Fruit fly (Drosophila melanogaster) whole organism, larva: ENCODE data around the gene mtm.

Experiments used
- noc ChIP-seq: fragments of 200-800 bp; sonication (Bioruptor generic); optimal IDR thresholded peaks from 3 replicates; lab custom pipeline; 2019; ENCODE audit warnings: missing biosample characterization, mild to moderate bottlenecking, missing genetic modification characterization, moderate library complexity

Gene mtm

DNA sequence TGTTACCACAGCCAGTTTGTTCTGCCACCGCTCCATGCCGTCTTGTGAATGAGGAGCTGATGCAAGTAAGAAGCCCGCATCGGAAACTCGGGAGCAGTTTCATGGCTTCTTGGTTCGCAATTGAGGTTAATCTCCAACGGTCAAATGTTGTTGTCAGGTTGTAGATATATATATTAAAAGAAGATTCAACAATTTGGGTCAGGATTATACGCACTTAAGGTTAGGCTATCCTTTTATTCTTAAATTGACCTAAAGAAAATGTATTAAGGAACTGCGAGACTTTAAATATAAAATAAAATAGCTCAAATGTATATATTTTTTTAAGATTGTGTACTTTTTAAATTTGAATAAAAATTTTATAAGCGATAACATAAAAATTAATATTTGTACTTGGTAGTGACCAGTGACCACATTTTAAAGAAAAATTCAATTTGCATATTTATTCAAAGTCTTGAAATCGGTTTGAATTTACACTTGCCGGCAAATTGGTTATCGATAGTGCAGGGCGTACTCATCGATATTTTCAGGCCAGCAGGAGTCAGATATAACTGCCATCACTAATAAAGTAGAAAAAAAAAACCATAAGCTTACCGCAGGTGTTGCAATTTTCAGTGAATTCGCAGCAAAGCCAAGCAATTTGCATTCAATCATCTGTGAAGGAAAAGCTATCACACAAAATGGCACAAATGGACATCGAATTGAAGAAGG lies 31.9 kb upstream of the mtm start, which contains the start of the genes CG9150 and Pfdn1:
CG9150 (minus strand) TSS at position 51 of the 708 bp plus-strand sequence.
Pfdn1 (plus strand) TSS at position 536 of the 708 bp plus-strand sequence.
- TF ChIP-seq noc, result no peak

DNA sequence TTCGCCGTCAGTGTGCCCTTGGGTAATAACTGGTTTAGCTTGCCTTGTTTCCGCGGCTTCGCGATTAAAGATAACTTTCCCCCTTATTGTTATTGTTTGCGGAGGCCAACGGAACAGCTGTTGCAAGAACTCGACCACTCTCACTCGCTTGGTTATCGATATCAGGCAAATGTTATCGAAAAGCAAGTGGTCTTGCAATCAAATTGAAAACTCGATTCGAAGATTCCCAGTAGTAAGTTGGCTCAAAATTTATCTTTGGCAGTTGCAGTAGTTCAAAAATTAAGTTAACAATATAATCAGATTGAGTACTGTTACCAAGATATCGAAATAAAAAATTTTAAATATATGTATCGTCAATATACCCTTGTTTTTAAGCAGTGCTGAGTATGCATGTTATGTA lies 29.0 kb upstream of the mtm start, which contains the start of the genes Fbw5 and CG9147:
Fbw5 (minus strand) TSS at position 131 of the 400 bp plus-strand sequence.
CG9147 (plus strand) TSS at position 175 of the 400 bp plus-strand sequence.
- peak; percentile 99 for TF ChIP-seq noc

DNA sequence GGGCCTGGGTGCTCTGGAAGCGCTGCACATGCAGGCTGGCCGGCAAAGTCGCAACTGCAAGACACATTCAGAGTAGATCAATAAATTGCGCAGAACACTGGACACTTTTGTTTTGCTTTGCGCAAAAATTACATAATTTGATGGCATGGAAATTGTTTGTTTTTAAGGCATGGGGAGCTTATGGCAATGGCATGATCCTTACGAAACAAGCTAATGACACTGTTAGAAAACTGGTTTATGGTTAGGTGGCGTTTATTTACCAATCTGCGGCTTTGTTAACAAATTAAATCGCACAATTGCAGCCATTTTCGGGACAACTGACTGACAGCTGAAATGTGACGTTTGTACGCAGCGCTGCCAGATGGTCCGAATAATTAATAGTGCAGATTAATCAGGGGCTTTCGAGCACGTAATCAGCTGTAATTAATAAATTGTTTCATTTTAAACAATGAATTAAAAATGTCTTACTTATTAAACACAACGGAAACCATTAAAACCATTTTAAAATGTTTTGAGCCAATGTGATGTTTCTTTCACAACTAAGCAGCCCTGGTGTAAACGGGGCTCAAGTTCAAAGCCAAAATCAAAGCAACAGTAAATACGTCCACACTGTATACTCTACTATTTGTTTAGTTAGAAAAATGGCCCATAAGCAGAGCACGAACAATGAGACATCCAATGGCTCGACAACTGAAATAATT lies 25.7 kb upstream of the mtm start, which contains the start of the genes ND-51 and CG13994:
ND-51 (minus strand) TSS at position 376 of the 701 bp plus-strand sequence.
CG13994 (plus strand) TSS at position 608 of the 701 bp plus-strand sequence.
- no peak for TF ChIP-seq noc

DNA sequence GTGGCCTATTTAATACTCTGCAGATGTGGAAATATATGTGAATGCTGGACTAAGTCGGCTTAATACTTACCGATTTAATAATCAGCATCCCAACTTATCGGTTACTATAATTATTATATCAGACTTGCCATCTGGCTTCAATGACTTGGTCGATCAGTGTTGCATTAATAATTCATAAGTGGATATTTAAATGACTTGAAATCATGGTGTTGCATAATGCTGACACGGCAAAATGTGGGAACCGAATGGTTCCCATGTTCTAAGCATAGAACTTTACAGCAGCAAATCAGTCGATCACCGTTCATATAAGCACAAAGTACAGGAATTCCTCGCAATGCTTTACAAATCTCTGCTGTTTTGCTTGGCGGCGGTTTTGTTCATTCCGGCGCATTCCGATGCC lies 23.4 kb upstream of the mtm start, which contains the start of gene CG34180:
CG34180 (plus strand) TSS at position 301 of the 400 bp plus-strand sequence.
- TF ChIP-seq noc, result no peak

DNA sequence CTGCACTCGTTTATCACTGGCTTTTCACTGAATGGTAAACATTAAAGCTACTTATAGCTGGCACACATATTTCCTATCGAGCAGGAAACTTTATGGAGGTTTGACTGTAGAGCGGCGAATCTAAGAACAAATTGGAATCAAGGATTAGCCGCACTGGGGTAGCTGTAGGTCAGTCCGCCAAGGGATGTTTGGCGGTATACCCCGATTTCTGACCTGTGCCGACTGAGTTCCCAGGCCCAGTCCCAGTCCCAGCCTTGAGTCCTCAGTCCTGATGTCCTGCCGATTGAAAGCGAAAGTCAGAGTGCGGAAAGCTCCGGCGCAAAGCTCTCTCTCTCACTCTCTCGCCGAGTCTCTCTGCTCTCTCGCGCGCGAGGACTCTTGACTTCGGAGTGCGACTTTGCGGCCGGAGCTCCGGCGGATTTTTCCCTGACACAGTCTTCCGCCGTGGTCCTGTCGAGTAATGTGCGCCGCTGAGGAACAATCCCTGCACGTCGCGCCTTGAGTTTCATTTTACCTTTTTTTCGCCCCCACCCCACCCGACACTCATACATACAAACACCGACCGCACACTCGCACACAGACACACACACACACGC lies 17.2 kb upstream of the mtm start, which contains the start of gene CG13995:
CG13995 (plus strand) TSS at position 429 of the 596 bp plus-strand sequence.
- no peak for TF ChIP-seq noc

DNA sequence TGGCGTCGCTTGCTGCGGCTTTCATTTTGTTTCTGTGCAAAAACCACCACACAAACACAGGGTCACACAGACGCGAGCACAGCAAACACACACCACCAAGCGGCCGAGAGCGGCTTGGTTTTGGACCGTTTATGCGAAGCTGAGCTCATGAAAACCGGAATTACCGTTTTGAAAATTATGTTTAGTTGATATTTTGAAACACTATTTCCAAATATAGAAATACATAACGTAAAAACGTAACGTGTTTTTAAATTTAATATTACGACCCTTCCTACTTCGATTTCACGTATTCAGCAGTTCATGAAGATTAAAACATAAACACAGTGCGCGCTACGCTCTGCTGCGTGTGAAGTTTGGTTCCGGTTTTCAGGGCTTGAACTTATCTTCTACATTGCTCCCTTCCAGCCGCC lies 14.4 kb upstream of the mtm start:
- peak; percentile 95 for TF ChIP-seq noc

DNA sequence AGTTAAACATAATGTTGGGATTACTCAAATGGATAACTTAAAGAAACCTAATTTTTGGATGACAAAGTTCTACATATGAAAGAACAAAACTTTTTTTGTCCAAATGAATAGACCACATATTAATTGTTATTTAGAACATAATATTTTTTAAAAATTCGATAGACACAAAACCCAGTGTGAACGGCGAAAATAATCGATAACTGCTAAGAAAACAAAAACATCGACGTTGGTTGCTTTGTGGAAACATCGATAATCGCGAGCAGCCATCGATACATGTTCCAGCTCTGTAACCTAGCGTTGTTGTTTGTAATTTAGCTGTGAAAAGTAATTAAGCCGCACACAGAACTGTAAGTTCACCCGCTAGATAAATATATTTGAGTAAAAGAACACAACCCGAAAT lies 13.8 kb upstream of the mtm start, which contains the start of gene CG9135:
CG9135 (plus strand) TSS at position 226 of the 400 bp plus-strand sequence.
- TF ChIP-seq noc, result no peak

DNA sequence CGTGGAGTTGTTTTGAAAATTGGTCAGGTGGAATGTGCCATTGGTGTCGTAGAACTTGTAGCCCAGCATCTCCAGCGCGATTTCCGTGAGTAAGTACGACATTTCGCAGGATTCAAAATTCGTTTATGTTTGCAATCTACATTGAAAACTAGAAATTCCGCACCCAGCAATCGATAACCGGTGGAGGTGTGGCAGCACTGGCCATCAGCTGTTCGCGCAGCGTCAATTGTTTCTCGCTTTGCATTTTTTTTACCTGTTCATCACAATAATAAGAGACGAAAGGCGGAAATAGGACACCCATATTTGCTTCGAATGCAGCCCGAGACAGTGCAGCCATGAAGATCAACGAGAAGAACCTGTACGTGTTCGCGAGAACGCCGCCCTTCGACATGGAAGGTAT lies 11.7 kb upstream of the mtm start, which contains the start of the genes CG34179 and slmo:
CG34179 (minus strand) TSS at position 165 of the 400 bp plus-strand sequence.
slmo (minus strand) TSS at position 165 of the 400 bp plus-strand sequence.
- TF ChIP-seq noc, result no peak

DNA sequence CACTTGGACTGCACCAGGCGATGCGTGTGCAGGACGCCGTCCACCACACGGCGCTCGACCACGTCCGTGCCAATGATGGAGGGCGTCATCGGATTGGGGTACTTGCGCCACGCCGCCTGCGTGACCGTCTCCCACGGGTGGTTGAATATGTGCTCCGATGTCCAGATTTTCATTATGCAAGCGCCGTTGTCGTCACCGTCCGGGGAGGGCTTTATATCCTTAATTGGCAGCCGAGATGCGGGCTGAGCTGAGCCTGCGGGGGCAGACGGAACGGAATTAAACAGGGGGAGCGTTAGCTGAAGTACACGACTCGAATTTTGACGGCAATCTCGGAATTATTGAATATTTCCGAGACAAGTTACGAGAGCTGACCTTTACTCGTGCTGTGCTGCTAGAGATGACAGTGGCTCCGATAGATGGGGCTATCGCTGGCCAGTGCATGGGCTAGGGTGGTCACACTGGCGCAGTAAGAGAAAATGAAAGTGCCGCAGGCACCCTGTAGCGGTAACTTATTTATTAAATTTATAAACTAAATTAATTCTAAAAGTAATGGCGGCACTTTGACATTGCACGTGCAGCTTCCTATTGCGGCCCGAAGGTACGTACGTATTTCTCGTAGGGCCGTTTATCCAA lies 10.8 kb upstream of the mtm start, which contains the start of gene IPIP:
IPIP (plus strand) TSS at position 475 of the 633 bp plus-strand sequence.
- no peak for TF ChIP-seq noc

DNA sequence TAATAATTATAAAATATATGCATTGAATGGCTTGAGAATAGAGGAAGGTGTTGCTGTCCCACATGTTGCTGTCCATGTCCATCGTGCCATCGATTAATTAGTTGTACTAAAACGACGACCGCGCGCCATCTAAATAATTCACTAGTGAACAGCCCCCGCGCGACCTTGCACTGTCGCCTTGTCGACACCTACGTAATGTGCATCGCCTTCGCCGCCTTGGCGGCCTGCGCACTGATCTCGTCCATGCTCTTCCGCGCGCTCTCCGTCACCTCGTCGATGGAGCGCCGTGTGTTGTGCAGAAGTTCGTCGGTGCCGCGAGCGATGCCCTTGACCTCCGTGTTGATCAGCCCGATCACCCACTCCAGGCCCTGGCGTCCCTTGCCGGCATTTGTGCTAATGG lies 10.1 kb upstream of the mtm start:
- no peak for TF ChIP-seq noc

DNA sequence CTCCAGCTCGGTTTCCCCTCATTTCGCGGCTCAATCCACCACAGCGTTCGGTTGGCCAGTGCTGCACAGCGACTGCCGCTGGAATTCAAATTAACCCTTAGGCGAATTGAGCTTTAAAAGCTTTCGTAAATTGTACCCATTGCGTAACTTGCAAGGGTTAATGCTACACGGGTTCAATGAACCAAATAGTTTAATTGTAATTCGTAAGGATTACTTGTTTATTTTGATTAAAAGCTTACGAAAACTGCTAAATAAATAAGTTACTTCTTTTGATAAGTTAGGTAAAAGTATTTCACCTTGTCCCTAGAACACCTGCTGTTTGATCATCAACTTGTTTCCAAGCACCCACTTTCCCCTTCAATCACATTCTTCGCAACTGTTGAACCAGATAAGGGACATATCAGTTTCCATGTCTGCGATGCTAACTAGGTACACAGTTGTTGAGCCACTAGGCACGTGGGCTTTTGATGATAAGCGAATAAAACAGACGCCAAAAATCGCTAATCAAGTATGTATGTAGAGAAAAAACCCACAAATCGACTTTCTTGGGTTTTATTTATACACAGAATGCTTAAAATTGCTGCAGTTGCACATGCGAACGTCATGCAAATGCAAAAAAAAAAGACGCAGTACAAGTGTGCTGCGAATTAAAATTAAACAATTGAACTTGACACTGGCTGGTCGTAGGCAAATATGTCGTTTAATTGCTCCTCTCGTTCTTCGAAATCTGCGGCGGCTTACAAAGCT lies 9.3 kb upstream of the mtm start, which contains the start of gene Pfas:
Pfas (minus strand) TSS at position 79 of the 747 bp plus-strand sequence.
- peak; percentile 80 for TF ChIP-seq noc

DNA sequence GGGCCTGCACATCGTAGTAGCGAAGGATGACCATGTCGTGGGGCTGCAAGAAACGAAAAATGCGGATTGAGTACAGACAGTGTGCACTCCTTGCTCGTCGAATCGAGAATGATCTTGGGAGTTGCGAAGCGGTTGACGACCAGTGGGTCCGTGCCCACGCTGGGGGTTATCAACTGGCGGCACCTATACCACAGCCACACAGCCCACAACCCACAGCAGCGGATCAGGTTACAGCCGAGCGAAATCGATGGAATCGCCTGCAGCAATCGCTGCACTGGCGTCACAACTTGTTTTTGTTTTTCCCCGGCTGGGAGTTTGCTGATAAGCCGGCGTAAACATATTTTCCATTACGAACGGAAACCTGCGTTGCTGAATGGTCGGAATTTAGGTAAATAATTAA lies 8.7 kb upstream of the mtm start:
- no peak for TF ChIP-seq noc

DNA sequence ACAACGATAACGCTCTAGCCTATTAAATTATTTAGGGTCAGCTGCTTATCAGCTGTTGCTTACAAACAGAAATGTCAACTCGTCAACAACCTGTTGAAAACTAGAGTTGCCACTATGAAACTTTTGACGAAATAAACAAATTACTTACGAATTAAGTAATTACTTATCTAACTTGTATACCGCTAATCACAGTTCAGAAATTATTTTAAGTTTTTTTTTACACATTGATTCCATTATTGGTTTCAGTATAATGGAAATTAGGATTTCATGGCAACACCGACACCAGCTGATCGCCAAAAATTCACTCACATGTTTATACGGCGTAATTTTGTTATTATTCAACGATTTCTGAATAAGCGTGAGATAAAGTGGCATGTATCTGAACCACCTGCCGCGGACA lies 1.0 kb upstream of the mtm start, which contains the start of the genes CG9117 and CG31643:
CG9117 (minus strand) TSS at position 73 of the 400 bp plus-strand sequence.
CG31643 (plus strand) TSS at position 288 of the 400 bp plus-strand sequence.
- peak; percentile 76 for TF ChIP-seq noc

DNA sequence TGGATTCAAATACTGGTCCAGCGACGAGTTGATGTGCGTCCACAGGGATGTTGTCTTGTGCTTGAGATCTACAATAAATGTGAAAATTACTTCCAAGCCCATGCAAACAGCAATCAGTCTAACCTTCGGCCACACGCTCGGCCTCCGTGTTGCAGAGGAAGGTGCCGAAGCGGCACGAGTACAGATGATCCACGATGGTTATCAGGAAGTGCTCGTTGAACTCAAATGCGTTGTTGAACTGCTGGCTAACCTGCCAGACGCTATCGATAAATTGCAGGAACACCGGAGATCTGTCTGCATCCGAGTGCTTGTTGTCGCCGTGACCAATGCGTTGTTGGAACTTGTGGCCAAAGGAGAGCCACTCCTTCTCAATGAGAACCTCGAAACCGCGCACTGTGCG lies 1.7 kb downstream of the mtm start:
- TF ChIP-seq noc, result no peak

DNA sequence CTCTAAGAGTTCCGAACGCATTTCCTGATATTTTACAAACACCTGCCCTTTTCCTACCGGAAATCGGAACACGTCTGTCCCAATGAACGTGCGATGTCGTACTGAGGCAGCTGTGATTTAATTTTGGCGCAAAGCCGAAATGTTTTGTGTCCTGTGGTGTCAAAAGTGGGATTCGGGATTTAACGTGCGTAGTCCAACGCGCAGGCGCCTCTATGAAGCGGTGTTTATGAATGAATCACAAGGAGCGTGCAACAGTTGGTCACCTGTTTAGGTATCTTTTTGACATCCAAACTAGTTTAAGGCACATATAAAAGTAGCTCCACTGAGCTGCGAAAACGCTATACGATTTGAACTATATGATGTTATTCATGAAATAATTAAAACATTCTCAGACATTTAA lies 2.5 kb downstream of the mtm start, which contains the start of gene CG9109:
CG9109 (minus strand) TSS at position 80 of the 400 bp plus-strand sequence.
- no peak for TF ChIP-seq noc
